Fruit fly (Drosophila melanogaster) whole organism, wandering third instar larva: ENCODE data around the gene CG5577.
A peak's percentile ranks its signal among the peaks of the same experiment; 100 is the strongest.

Experiments
- Abd-B ChIP-seq: fragments of >200 bp; optimal IDR thresholded peaks from 2 replicates; lab custom pipeline; 2017; ENCODE audit warnings: missing biosample characterization, missing genetic modification characterization
- CG32264 ChIP-seq: fragments of 200-800 bp; sonication (Bioruptor generic); optimal IDR thresholded peaks from 2 replicates; lab custom pipeline; 2016; ENCODE audit warnings: missing biosample characterization, missing genetic modification characterization
- Rel ChIP-seq, 2 experiments: fragments of 200-800 bp; sonication (Bioruptor generic) in 1 of 2; optimal IDR thresholded peaks; 2 replicates in 1 of 2; 3 replicates in 1 of 2; lab custom pipeline; 2016 to 2019; ENCODE audit warnings: mild to moderate bottlenecking in 2 of 2, missing biosample characterization in 2 of 2, missing genetic modification characterization in 2 of 2, moderate library complexity in 1 of 2
- Sp1 ChIP-seq: fragments of 200-800 bp; sonication (Bioruptor generic); optimal IDR thresholded peaks from 3 replicates; lab custom pipeline; 2019; ENCODE audit warnings: missing biosample characterization, mild to moderate bottlenecking, missing genetic modification characterization, moderate library complexity
- br ChIP-seq: fragments of 200-800 bp; sonication (Bioruptor generic); optimal IDR thresholded peaks from 2 replicates; lab custom pipeline; 2016; ENCODE audit warnings: missing biosample characterization, missing genetic modification characterization
- brk ChIP-seq: fragments of 200-800 bp; sonication (Bioruptor generic); optimal IDR thresholded peaks from 2 replicates; lab custom pipeline; 2016; ENCODE audit warnings: missing biosample characterization, mild to moderate bottlenecking, missing genetic modification characterization
- dl ChIP-seq, 2 experiments: fragments of 175-275, 200-275 bp in 1 of 2; fragments of 200-275 bp in 1 of 2; sonication (Bioruptor generic); optimal IDR thresholded peaks; lab custom pipeline; 2018; ENCODE audit warnings: mild to moderate bottlenecking in 2 of 2, missing biosample characterization in 2 of 2, missing genetic modification characterization in 2 of 2, moderate library complexity in 2 of 2; ENCODE audit not compliant: partially characterized antibody in 2 of 2, insufficient read depth in 1 of 2
- dsf ChIP-seq: sonication (Bioruptor generic); optimal IDR thresholded peaks from 2 replicates; lab custom pipeline; 2016; ENCODE audit warnings: missing biosample characterization, missing genetic modification characterization, borderline replicate concordance
- foxo ChIP-seq, 2 experiments: fragments of 200-800 bp; sonication (Bioruptor generic); optimal IDR thresholded peaks; 2 replicates in 1 of 2; 3 replicates in 1 of 2; lab custom pipeline; 2016 to 2017; ENCODE audit warnings: missing biosample characterization in 2 of 2, missing genetic modification characterization in 2 of 2
- h ChIP-seq: fragments of 200-800 bp; sonication (Bioruptor generic); optimal IDR thresholded peaks from 3 replicates; lab custom pipeline; 2016; ENCODE audit warnings: missing biosample characterization, mild to moderate bottlenecking, missing genetic modification characterization
- psq ChIP-seq: fragments of 200-800 bp; sonication (Bioruptor generic); optimal IDR thresholded peaks from 3 replicates; lab custom pipeline; 2017; ENCODE audit warnings: missing biosample characterization, mild to moderate bottlenecking, missing genetic modification characterization, moderate library complexity
- rgr ChIP-seq: fragments of 200-800 bp; sonication (Bioruptor generic); optimal IDR thresholded peaks from 3 replicates; lab custom pipeline; 2016; ENCODE audit warnings: missing biosample characterization, mild to moderate bottlenecking, missing genetic modification characterization
- usp ChIP-seq: fragments of >200 bp; optimal IDR thresholded peaks from 2 replicates; lab custom pipeline; 2017; ENCODE audit warnings: missing biosample characterization, missing genetic modification characterization

DNA sequence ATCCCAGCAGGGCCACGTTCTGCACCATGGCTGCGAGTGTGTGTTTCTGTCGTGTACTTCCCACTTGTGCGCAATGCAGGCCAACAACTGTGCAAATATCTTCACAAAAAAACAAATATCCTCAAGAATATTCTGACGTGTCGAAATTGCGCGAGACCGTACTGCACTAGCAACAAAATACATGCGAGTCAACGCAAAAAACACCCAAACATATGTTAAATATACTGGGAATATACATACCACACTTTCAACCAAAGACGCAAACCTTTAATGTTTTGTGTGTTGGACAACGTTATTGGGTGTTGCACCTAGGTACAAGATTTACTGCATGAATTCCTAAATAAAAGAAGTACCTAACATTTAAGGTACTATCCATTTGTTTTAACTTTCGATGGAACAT is 39.1 kb downstream of the CG5577 start, which contains the start of gene NUCB1:
- TF ChIP-seq psq (no peak), foxo (GFP tag; optimal IDR thresholded peaks at IDR 0.05; lab: Kevin White, UChicago) (peak in 1 of 2 experiments; percentile 46), brk (GFP tag; lab: Kevin White, UChicago) (no peak), usp (GFP tag; lab: Kevin White, UChicago) (no peak), dsf (no peak), rgr (GFP tag; lab: Kevin White, UChicago) (peak; percentile 54), br (GFP tag; lab: Kevin White, UChicago) (peak; percentile 1), dl (GFP tag; optimal IDR thresholded peaks at IDR 0.05; lab: Kevin White, UChicago; ENCODE audit: insufficient read depth in 1 of 2, partially characterized antibody in 2 of 2) (no peak), CG32264 (GFP tag; lab: Kevin White, UChicago) (no peak), Sp1 (GFP tag; lab: Kevin White, UChicago) (no peak), Abd-B (GFP tag; lab: Kevin White, UChicago) (no peak), h (GFP tag; lab: Kevin White, UChicago) (peak; percentile 55), Rel (GFP tag; optimal IDR thresholded peaks at IDR 0.05; lab: Kevin White, UChicago) (no peak), Rel (tag; optimal IDR thresholded peaks at IDR 0.05; lab: Kevin White, UChicago) (peak; percentile 94)
